Worm (Caenorhabditis elegans) whole organism, late embryonic: ENCODE results near the gene K08E3.2.
A peak's percentile ranks its signal among the peaks of the same experiment; 100 is the strongest.

Experiments
- C08G9.2 ChIP-seq: sonication (generic microtip); optimal IDR thresholded peaks from 2 replicates; lab custom pipeline; 2016; ENCODE audit warnings: mild to moderate bottlenecking, missing genetic modification characterization, moderate library complexity, missing compliant biosample characterization
- T23F11.4 ChIP-seq: fragments of 200-800 bp; sonication (Bioruptor generic); optimal IDR thresholded peaks from 2 replicates; lab custom pipeline; 2018; ENCODE audit warnings: mild to moderate bottlenecking, missing genetic modification characterization, missing compliant biosample characterization
- ahr-1 ChIP-seq: sonication (generic microtip); optimal IDR thresholded peaks from 2 replicates; lab custom pipeline; 2016; ENCODE audit warnings: missing genetic modification characterization, missing compliant biosample characterization
- ama-1 ChIP-seq: fragments of 150-350 bp; optimal IDR thresholded peaks from 2 replicates; lab custom pipeline; 2014
- ceh-18 ChIP-seq: sonication (generic microtip); optimal IDR thresholded peaks from 2 replicates; lab custom pipeline; 2016; ENCODE audit warnings: missing genetic modification characterization, missing compliant biosample characterization
- ceh-19 ChIP-seq: fragments of 200-800 bp; sonication (Bioruptor generic); optimal IDR thresholded peaks from 2 replicates; lab custom pipeline; 2018; ENCODE audit warnings: mild to moderate bottlenecking, missing genetic modification characterization, missing compliant biosample characterization
- ceh-24 ChIP-seq: sonication (generic microtip); optimal IDR thresholded peaks from 2 replicates; lab custom pipeline; 2016; ENCODE audit warnings: mild to moderate bottlenecking, missing genetic modification characterization, missing compliant biosample characterization
- ceh-30 ChIP-seq: fragments of 150-350 bp; optimal IDR thresholded peaks from 2 replicates; lab custom pipeline; 2014; ENCODE audit warnings: missing biosample characterization, missing genetic modification characterization
- ceh-31 ChIP-seq: sonication (generic microtip); optimal IDR thresholded peaks from 2 replicates; lab custom pipeline; 2016; ENCODE audit warnings: missing genetic modification characterization, missing compliant biosample characterization
- ceh-34 ChIP-seq: sonication (generic microtip); optimal IDR thresholded peaks from 2 replicates; lab custom pipeline; 2016; ENCODE audit warnings: mild to moderate bottlenecking, missing genetic modification characterization, missing compliant biosample characterization
- ceh-6 ChIP-seq: fragments of 200-800 bp; sonication (Bioruptor generic); optimal IDR thresholded peaks from 2 replicates; lab custom pipeline; 2018; ENCODE audit warnings: mild to moderate bottlenecking, missing genetic modification characterization, missing compliant biosample characterization
- ceh-9 ChIP-seq: sonication (generic microtip); optimal IDR thresholded peaks from 2 replicates; lab custom pipeline; 2016; ENCODE audit warnings: mild to moderate bottlenecking, missing genetic modification characterization, inconsistent platforms, missing compliant biosample characterization
- dve-1 ChIP-seq: sonication (generic microtip); optimal IDR thresholded peaks from 2 replicates; lab custom pipeline; 2017; ENCODE audit warnings: antibody characterized with exemption, mild to moderate bottlenecking, missing genetic modification characterization, missing compliant biosample characterization
- elt-2 ChIP-seq: sonication (generic microtip); optimal IDR thresholded peaks from 2 replicates; lab custom pipeline; 2016; ENCODE audit warnings: missing genetic modification reagents, missing genetic modification characterization, missing compliant biosample characterization
- elt-4 ChIP-seq: sonication (generic microtip); optimal IDR thresholded peaks from 2 replicates; lab custom pipeline; 2016; ENCODE audit warnings: missing genetic modification characterization, missing compliant biosample characterization
- fkh-6 ChIP-seq: sonication (generic microtip); optimal IDR thresholded peaks from 2 replicates; lab custom pipeline; 2016; ENCODE audit warnings: missing genetic modification characterization, missing compliant biosample characterization
- hlh-13 ChIP-seq: fragments of 200-800 bp; sonication (Bioruptor generic); optimal IDR thresholded peaks from 2 replicates; lab custom pipeline; 2018; ENCODE audit warnings: mild to moderate bottlenecking, missing genetic modification characterization, missing compliant biosample characterization
- hlh-30 ChIP-seq: sonication (generic microtip); optimal IDR thresholded peaks from 2 replicates; lab custom pipeline; 2017; ENCODE audit warnings: antibody characterized with exemption, missing genetic modification characterization, missing compliant biosample characterization; ENCODE audit not compliant: insufficient read depth
- lim-6 ChIP-seq: sonication (generic microtip); optimal IDR thresholded peaks from 2 replicates; lab custom pipeline; 2016; ENCODE audit warnings: missing genetic modification characterization, missing compliant biosample characterization
- lin-11 ChIP-seq: fragments of 200-800 bp; sonication (Bioruptor generic); optimal IDR thresholded peaks from 2 replicates; lab custom pipeline; 2018; ENCODE audit warnings: mild to moderate bottlenecking, missing genetic modification characterization, missing compliant biosample characterization
- nhr-11 ChIP-seq: fragments of 150-350 bp; optimal IDR thresholded peaks from 2 replicates; lab custom pipeline; 2014; ENCODE audit warnings: missing biosample characterization, missing genetic modification characterization
- odd-2 ChIP-seq: sonication (generic microtip); optimal IDR thresholded peaks from 2 replicates; lab custom pipeline; 2017; ENCODE audit warnings: antibody characterized with exemption, mild to moderate bottlenecking, missing genetic modification characterization, missing compliant biosample characterization
- pax-1 ChIP-seq: fragments of 150-350 bp; optimal IDR thresholded peaks from 2 replicates; lab custom pipeline; 2014; ENCODE audit warnings: missing biosample characterization, missing genetic modification characterization
- pqm-1 ChIP-seq: sonication (generic microtip); optimal IDR thresholded peaks from 2 replicates; lab custom pipeline; 2016; ENCODE audit warnings: missing genetic modification characterization, missing compliant biosample characterization
- pros-1 ChIP-seq: fragments of 150-350 bp; optimal IDR thresholded peaks from 2 replicates; lab custom pipeline; 2014; ENCODE audit warnings: missing biosample characterization, missing genetic modification reagents, missing genetic modification characterization
- ref-2 ChIP-seq: sonication (generic microtip); optimal IDR thresholded peaks from 2 replicates; lab custom pipeline; 2016; ENCODE audit warnings: missing genetic modification characterization, missing compliant biosample characterization
- rnt-1 ChIP-seq: sonication (generic microtip); optimal IDR thresholded peaks from 2 replicates; lab custom pipeline; 2016; ENCODE audit warnings: missing genetic modification characterization, missing compliant biosample characterization
- syd-9 ChIP-seq: sonication (generic microtip); optimal IDR thresholded peaks from 2 replicates; lab custom pipeline; 2016; ENCODE audit warnings: mild to moderate bottlenecking, missing genetic modification characterization, moderate library complexity, missing compliant biosample characterization
- tbx-2 ChIP-seq: sonication (generic microtip); optimal IDR thresholded peaks from 2 replicates; lab custom pipeline; 2016; ENCODE audit warnings: missing genetic modification characterization, missing compliant biosample characterization
- tbx-7 ChIP-seq: sonication (generic microtip); optimal IDR thresholded peaks from 2 replicates; lab custom pipeline; 2016; ENCODE audit warnings: missing genotype, missing genetic modification characterization, missing compliant biosample characterization
- unc-3 ChIP-seq, 2 experiments: fragments of 200-800 bp in 1 of 2; sonication (Bioruptor generic) in 1 of 2; sonication (generic microtip) in 1 of 2; conservative IDR thresholded peaks in 1 of 2; optimal IDR thresholded peaks in 1 of 2; 2 replicates each; pipeline versions ENCODE4 v1.3.6 to Lab custom; 2016 to 2022; ENCODE audit warnings: missing compliant biosample characterization in 2 of 2, missing genetic modification characterization in 2 of 2, missing genetic modification reagents in 1 of 2
- unc-42 ChIP-seq: sonication (generic microtip); optimal IDR thresholded peaks from 2 replicates; lab custom pipeline; 2016; ENCODE audit warnings: missing genotype, missing genetic modification characterization, missing compliant biosample characterization
- zip-5 ChIP-seq: sonication (generic microtip); optimal IDR thresholded peaks from 2 replicates; lab custom pipeline; 2016; ENCODE audit warnings: missing genetic modification characterization, missing compliant biosample characterization
- ztf-16 ChIP-seq: sonication (generic microtip); optimal IDR thresholded peaks from 2 replicates; lab custom pipeline; 2017; ENCODE audit warnings: missing genetic modification characterization, missing compliant biosample characterization

The K08E3.2 gene

DNA sequence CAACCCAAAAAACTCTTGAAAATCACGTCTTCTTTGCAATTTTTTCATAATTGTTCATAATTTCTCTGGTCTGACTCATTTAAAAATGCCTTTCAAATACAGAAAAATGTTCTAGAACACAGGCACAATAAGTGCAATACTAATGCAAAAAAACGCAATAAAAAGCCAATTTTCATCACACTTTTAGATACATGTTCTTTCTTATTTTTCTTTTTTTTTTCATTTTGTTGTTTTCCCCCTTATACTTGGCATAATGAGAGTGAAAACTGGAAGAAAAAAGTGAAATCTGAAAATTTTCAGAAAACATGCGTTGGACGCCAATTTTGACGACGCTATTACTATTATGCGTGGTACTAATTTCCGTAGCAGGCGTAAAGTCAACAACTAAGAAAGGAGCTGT is 4.6 kb downstream of the K08E3.2 start, which contains the start of gene tyr-2 (continued):
- no peak for TF ChIP-seq lim-6 (tag; lab: Kevin White, UChicago)

DNA sequence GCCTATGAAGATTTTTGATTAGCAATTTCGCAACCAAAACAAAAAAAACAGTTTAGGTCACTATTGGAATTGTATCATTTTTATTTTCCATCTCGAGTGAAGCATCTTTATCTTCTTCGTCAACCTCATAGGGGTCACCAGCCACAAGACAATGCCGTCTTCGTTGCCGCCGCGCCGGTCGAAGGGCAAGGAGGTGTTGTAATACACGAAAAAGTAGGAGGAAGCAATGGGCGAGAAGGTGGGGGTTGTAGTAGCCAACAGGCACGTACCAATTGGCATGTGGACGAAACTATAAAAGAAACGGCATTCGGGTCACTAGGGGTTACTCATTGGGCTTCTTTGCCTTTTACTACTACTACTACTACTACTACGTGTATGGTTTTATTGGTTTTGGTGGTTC is 6.5 kb downstream of the K08E3.2 start:
- TF ChIP-seq C08G9.2 (tag; lab: Kevin White, UChicago) (no peak), ceh-19 (GFP tag; lab: Kevin White, UChicago) (no peak), lim-6 (tag; lab: Kevin White, UChicago) (no peak), unc-3 (GFP tag; conservative IDR thresholded peaks at IDR 0.05; lab: Robert Waterston, UW) (no peak), unc-3 (tag; optimal IDR thresholded peaks at IDR 0.05; lab: Kevin White, UChicago) (no peak), tbx-2 (tag; lab: Kevin White, UChicago) (no peak)

DNA sequence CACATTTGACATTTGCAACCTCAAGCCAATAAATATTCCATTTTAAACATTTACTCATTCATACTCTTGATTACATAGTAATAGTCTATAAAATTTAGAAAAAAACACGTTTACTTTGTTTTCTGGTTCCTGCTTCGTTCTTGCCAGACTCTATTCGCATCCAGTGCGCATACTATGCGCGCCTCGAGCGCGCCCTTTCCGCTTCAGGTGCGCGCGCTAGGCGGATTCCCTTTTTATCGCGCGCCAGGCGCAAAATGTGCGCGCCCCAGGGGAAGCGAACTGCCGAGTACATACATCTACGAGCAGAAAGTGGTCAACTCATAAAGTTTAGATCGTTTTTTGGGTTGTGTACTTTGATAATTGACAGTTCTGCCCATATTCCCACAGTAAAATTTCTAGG is 7.1 kb downstream of the K08E3.2 start:
- TF ChIP-seq ceh-24 (tag; lab: Kevin White, UChicago), result no peak

DNA sequence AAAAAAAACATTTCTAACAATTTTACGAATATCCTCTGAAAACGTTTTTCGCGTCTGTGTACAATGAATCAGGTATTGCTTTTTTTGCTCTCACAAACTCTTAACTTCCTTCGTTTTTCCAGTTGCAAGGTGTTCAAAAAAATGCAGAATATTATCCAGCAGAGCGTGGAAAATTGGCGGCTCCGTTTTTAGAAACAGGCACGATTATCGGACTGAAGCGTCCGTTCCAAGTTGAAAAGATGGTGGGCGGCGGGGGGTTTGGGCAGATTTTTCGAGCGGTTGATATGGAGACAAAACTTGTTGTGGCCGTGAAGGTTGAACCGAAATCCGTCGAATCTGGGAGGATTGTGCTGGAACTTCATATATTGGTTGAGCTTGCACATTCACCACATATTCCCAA is 13.5 kb downstream of the K08E3.2 start, which contains the start of gene W06F12.3:
Gene W06F12.3 (plus strand): TSS at position 23 of the 400 bp plus-strand sequence.
- TF ChIP-seq elt-4 (tag; lab: Kevin White, UChicago), result no peak
- TF ChIP-seq pros-1 (tag; lab: Kevin White, UChicago), result no peak
- TF ChIP-seq pqm-1 (tag; lab: Kevin White, UChicago), result no peak
- no peak for TF ChIP-seq ceh-18
- no peak for TF ChIP-seq unc-42 (tag; lab: Kevin White, UChicago)
- no peak for TF ChIP-seq tbx-2 (tag; lab: Kevin White, UChicago)
- TF ChIP-seq lin-11 (tag; lab: Kevin White, UChicago), result no peak
- TF ChIP-seq ztf-16 (tag; lab: Kevin White, UChicago), result no peak
- no peak for TF ChIP-seq fkh-6 (tag; lab: Kevin White, UChicago)
- no peak for TF ChIP-seq ref-2 (tag; lab: Kevin White, UChicago)
- no peak for TF ChIP-seq nhr-11
- TF ChIP-seq zip-5 (tag; lab: Kevin White, UChicago), result no peak
- no peak for TF ChIP-seq pax-1
- no peak for TF ChIP-seq ceh-6
- TF ChIP-seq rnt-1, result no peak
- TF ChIP-seq hlh-30 (tag; lab: Kevin White, UChicago), result no peak
- TF ChIP-seq T23F11.4 (GFP tag; lab: Kevin White, UChicago), result no peak
- TF ChIP-seq lim-6 (tag; lab: Kevin White, UChicago), result no peak
- no peak for TF ChIP-seq tbx-7 (tag; lab: Kevin White, UChicago)
- TF ChIP-seq ama-1 (lab: Kevin White, UChicago), result no peak

DNA sequence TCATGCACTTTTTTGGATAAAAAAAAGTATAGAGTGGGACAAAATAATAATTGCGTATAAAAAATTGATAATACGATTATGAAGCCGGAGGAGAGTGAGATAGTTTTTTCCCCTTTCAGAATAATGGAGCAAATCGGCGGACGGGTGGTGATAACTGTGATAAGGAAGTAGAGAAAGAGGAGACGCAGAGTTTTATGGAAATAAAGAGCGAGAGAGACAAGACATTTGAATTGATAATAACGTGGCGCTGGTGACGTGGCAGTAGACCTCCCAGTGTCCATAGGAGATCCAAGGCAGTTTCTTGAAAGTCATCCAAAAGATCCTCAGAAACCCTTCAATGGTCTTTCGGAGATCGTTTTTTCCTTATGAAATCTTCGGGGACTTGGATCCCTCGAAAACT is 14.7 kb downstream of the K08E3.2 start:
- TF ChIP-seq syd-9 (no peak), ahr-1 (tag; lab: Kevin White, UChicago) (no peak), C08G9.2 (tag; lab: Kevin White, UChicago) (no peak), ama-1 (lab: Kevin White, UChicago) (no peak), ceh-30 (tag; lab: Kevin White, UChicago) (no peak), nhr-11 (no peak), ceh-31 (tag; lab: Kevin White, UChicago) (no peak), elt-2 (tag; lab: Kevin White, UChicago) (peak; percentile 79)

DNA sequence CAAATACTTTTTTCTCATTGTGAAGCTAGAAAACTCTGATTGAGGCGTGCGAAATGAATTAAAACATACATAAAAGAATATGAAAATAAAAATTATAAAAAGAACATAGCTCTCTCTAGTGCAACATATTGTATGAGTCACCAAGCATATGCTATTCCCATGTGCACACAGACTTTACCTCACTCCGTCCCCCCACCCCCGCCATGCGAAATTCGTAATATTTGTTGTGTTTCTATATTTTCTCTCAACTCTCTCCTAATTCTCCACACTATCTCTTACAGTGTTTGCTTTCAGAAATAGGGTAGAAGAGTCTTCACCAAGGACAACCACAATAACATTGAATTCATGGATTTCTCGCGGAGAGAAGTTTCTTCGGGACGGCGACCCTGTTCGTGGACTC is 15.8 kb downstream of the K08E3.2 start:
- TF ChIP-seq odd-2 (tag; lab: Kevin White, UChicago) (no peak), ceh-34 (tag; lab: Kevin White, UChicago) (no peak), hlh-13 (GFP tag; lab: Kevin White, UChicago) (no peak), hlh-30 (tag; lab: Kevin White, UChicago) (no peak), ceh-9 (tag; lab: Kevin White, UChicago) (no peak), dve-1 (tag; lab: Kevin White, UChicago) (no peak), ceh-31 (tag; lab: Kevin White, UChicago) (no peak)
